Worm (Caenorhabditis elegans) whole organism, L2 larva: ENCODE data around the gene C45H4.18.

Source experiments
- aly-2 ChIP-seq: fragments of 150-350 bp; optimal IDR thresholded peaks from 2 replicates; lab custom pipeline; 2014; ENCODE audit warnings: missing biosample characterization, missing genetic modification characterization
- elt-1 ChIP-seq: fragments of 150-350 bp; optimal IDR thresholded peaks from 2 replicates; lab custom pipeline; 2014; ENCODE audit warnings: missing biosample characterization, missing genetic modification characterization
- gmeb-1 ChIP-seq: fragments of 150-350 bp; optimal IDR thresholded peaks from 2 replicates; lab custom pipeline; 2014; ENCODE audit warnings: missing biosample characterization, missing genetic modification characterization
- lin-11 ChIP-seq: fragments of 150-350 bp; sonication (generic microtip); optimal IDR thresholded peaks from 2 replicates; lab custom pipeline; 2014; ENCODE audit warnings: missing biosample characterization, missing genetic modification characterization, inconsistent platforms, mixed read lengths
- lin-39 ChIP-seq: fragments of 150-350 bp; optimal IDR thresholded peaks from 2 replicates; lab custom pipeline; 2014; ENCODE audit warnings: missing biosample characterization, missing genetic modification reagents, missing genetic modification characterization
- lsy-2 ChIP-seq, 2 experiments: fragments of 150-350 bp in 1 of 2; sonication (generic microtip) in 1 of 2; optimal IDR thresholded peaks; 2 replicates each; lab custom pipeline; 2014 to 2017; ENCODE audit warnings: missing biosample characterization in 2 of 2, missing genetic modification characterization in 2 of 2
- mab-5 ChIP-seq: fragments of 150-350 bp; optimal IDR thresholded peaks from 2 replicates; lab custom pipeline; 2014; ENCODE audit warnings: missing biosample characterization, missing genetic modification characterization
- nhr-25 ChIP-seq: fragments of 150-350 bp; sonication (generic microtip); optimal IDR thresholded peaks from 3 replicates; lab custom pipeline; 2014; ENCODE audit warnings: missing biosample characterization, missing genetic modification characterization
- sem-4 ChIP-seq: fragments of 150-350 bp; optimal IDR thresholded peaks from 2 replicates; lab custom pipeline; 2014; ENCODE audit warnings: missing biosample characterization, missing genetic modification reagents, missing genetic modification characterization
- unc-62 ChIP-seq: fragments of 150-350 bp; optimal IDR thresholded peaks from 2 replicates; lab custom pipeline; 2014; ENCODE audit warnings: missing biosample characterization, missing genetic modification reagents, missing genetic modification characterization

- TF ChIP-seq mab-5 (no peak), lsy-2 (tag; optimal IDR thresholded peaks at IDR 0.05; lab: Kevin White, UChicago) (no peak), sem-4 (tag; lab: Kevin White, UChicago) (no peak), unc-62 (GFP tag; lab: Kevin White, UChicago) (no peak), nhr-25 (no peak), lin-11 (tag; lab: Kevin White, UChicago) (no peak), lin-39 (no peak), gmeb-1 (tag; lab: Kevin White, UChicago) (no peak), aly-2 (no peak), elt-1 (no peak)
These were observed 40.0 kb downstream of the C45H4.18 start, which contains the start of gene nstp-8 for ce11 chrV:2215352-2215751.
